Fruit fly (Drosophila melanogaster): Measurements from ENCODE around the gene CG44325.

CG44325 gene

dm6 chrX:9042457-9043045 is 35.7 kb downstream of the CG44325 start (continued):
- TF ChIP-seq Lim3 (GFP tag; IDR thresholded peaks at IDR 0.05) (no peak), CG14667 (GFP tag; IDR thresholded peaks at IDR 0.05) (no peak), fd102C (GFP tag; optimal IDR thresholded peaks at IDR 0.05) (no peak), Chrac-16 (GFP tag; optimal IDR thresholded peaks at IDR 0.05) (peak; percentile 13), Scr (GFP tag; IDR thresholded peaks at IDR 0.05; ENCODE audit: partially characterized antibody) (peak; percentile 40; the same call in 1 of the 2 replicates), CG32767 (GFP tag; IDR thresholded peaks at IDR 0.05) (no peak; the same call in 1 of the 2 replicates), E2f2 (GFP tag; IDR thresholded peaks at IDR 0.05) (no peak), slbo (GFP tag; IDR thresholded peaks at IDR 0.05) (peak; percentile 32; the same call in 1 of the 2 replicates), Pdp1 (GFP tag; optimal IDR thresholded peaks at IDR 0.05) (peak in 1 of 2 experiments; percentile 80), fd64A (GFP tag; optimal IDR thresholded peaks at IDR 0.05) (no peak), CG2875 (GFP tag; optimal IDR thresholded peaks at IDR 0.05) (no peak), CG6175 (GFP tag; IDR thresholded peaks at IDR 0.05) (no peak), Max (GFP tag; optimal IDR thresholded peaks at IDR 0.05) (no peak), CG7372 (GFP tag; IDR thresholded peaks at IDR 0.05) (no peak), CG4617 (GFP tag; optimal IDR thresholded peaks at IDR 0.05; ENCODE audit: borderline replicate concordance) (no peak), Hand (GFP tag; optimal IDR thresholded peaks at IDR 0.05) (no peak), CG2120 (GFP tag; optimal IDR thresholded peaks at IDR 0.05) (no peak), CG12104 (GFP tag; optimal IDR thresholded peaks at IDR 0.05) (no peak), PHDP (tag; optimal IDR thresholded peaks at IDR 0.05) (peak; percentile 22), ara (GFP tag; IDR thresholded peaks at IDR 0.05) (no peak), ftz-f1 (GFP tag; optimal IDR thresholded peaks at IDR 0.05) (no peak), HLHmδ (GFP tag; optimal IDR thresholded peaks at IDR 0.05) (peak; percentile 35), twi (tag; optimal IDR thresholded peaks at IDR 0.05) (no peak), CG10366 (GFP tag; IDR thresholded peaks at IDR 0.05) (no peak), CG11723 (GFP tag; optimal IDR thresholded peaks at IDR 0.05) (no peak), HmgD (GFP tag; optimal IDR thresholded peaks at IDR 0.05) (no peak), Meics (GFP tag; optimal IDR thresholded peaks at IDR 0.05) (no peak), H15 (GFP tag; IDR thresholded peaks at IDR 0.05) (peak; percentile 31; the same call in 1 of the 3 replicates), CG34376 (GFP tag; optimal IDR thresholded peaks at IDR 0.05) (peak; percentile 5), Optix (GFP tag; IDR thresholded peaks at IDR 0.05) (no peak), gro (GFP tag; optimal IDR thresholded peaks at IDR 0.05) (no peak), ems (GFP tag; optimal IDR thresholded peaks at IDR 0.05) (no peak), HLH4C (GFP tag; IDR thresholded peaks at IDR 0.05; ENCODE audit: partially characterized antibody) (no peak), GATAe (GFP tag; conservative IDR thresholded peaks at IDR 0.05) (no peak), CG12769 (tag; optimal IDR thresholded peaks at IDR 0.05) (no peak), bbx (GFP tag; IDR thresholded peaks at IDR 0.05; ENCODE audit: partially characterized antibody) (0 out of 2 replicates have a peak, but pooled peaks have one; percentile 34), Gug (GFP tag; IDR thresholded peaks at IDR 0.05) (no peak), CG14965 (GFP tag; optimal IDR thresholded peaks at IDR 0.05; ENCODE audit: borderline replicate concordance) (no peak), run (tag; optimal IDR thresholded peaks at IDR 0.05) (no peak), dmrt99B (tag; optimal IDR thresholded peaks at IDR 0.05) (peak; percentile 35), ATbp (GFP tag; optimal IDR thresholded peaks at IDR 0.05) (no peak), CG3163 (GFP tag; optimal IDR thresholded peaks at IDR 0.05) (no peak), CG3995 (GFP tag; optimal IDR thresholded peaks at IDR 0.05) (no peak), Hr3 (GFP tag; optimal IDR thresholded peaks at IDR 0.05) (peak; percentile 3), CG4360 (GFP tag; IDR thresholded peaks at IDR 0.05) (peak; percentile 57), aop (GFP tag; IDR thresholded peaks at IDR 0.05) (no peak), salm (tag; optimal IDR thresholded peaks at IDR 0.05) (no peak), CTCF (GFP tag; optimal IDR thresholded peaks at IDR 0.05) (no peak), CG3065 (GFP tag; optimal IDR thresholded peaks at IDR 0.05) (no peak), Dll (GFP tag; IDR thresholded peaks at IDR 0.05; ENCODE audit: partially characterized antibody) (no peak), CG12942 (GFP tag; optimal IDR thresholded peaks at IDR 0.05) (no peak)

All from whole organism, embryonic.